Worm (Caenorhabditis elegans) whole organism, L4 larva: ENCODE results near the gene lyst-1.

Experiments
- daf-16 ChIP-seq, 3 experiments: sonication (generic microtip); optimal IDR thresholded peaks; 2 replicates each; lab custom pipeline; 2016 to 2017; ENCODE audit warnings: missing genetic modification characterization in 3 of 3, missing genetic modification reagents in 3 of 3, mild to moderate bottlenecking in 2 of 3, missing compliant biosample characterization in 2 of 3, missing biosample characterization in 1 of 3, moderate library complexity in 1 of 3
- mdl-1 ChIP-seq, 2 experiments: fragments of 150-350 bp in 1 of 2; sonication (generic microtip) in 1 of 2; optimal IDR thresholded peaks; 2 replicates each; lab custom pipeline; 2014 to 2017; ENCODE audit warnings: missing biosample characterization in 2 of 2, missing genetic modification characterization in 2 of 2
- pqm-1 ChIP-seq: sonication (generic microtip); optimal IDR thresholded peaks from 2 replicates; lab custom pipeline; 2017; ENCODE audit warnings: missing biosample characterization, missing genetic modification characterization

DNA sequence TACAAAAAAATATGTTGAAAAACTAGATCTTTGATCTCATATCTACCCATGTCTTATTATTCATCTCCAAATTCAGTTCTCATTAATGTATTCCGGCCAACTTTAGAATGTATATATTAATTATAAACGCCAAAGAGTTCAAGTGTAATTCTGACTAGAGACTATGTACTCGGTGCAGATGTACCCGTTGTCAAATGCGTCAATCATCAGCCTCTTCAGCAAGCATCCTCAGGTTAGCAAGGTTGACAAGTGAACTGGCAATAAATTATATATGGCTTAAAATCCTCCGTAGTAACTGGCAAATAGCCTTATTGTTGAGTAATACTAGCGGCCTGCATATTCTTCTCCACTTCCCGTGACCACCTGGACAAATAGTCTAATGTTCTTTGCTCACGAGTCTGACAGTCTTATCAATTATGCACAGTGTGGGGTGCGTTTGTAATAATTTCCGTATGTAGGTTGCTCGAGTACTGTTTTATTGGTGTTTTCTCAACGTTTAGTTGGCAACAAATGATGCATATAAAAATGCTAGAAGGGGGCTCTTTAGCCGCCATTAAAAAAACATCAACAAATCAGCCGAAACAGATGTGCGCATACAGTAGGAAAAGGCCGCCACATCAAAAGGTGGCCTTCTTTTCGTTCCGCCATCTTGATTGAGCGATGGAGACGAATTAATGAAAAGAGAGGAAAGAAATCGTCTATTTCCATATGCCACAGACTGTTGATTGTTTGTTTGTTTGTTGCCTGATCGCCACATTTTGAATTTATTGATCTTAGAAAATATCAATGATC, 47.5 kb upstream of the lyst-1 start:
- TF ChIP-seq daf-16 (GFP tag; optimal IDR thresholded peaks at IDR 0.05; lab: Kevin White, UChicago), result no peak
- peak; percentile 52 for TF ChIP-seq daf-16 (tag; optimal IDR thresholded peaks at IDR 0.05; lab: Kevin White, UChicago)
- TF ChIP-seq pqm-1 (tag; lab: Kevin White, UChicago), result peak; percentile 30
- no peak for TF ChIP-seq mdl-1 (tag; optimal IDR thresholded peaks at IDR 0.05; lab: Kevin White, UChicago)
